Worm (Caenorhabditis elegans) whole organism, L3 larva: ENCODE results near the gene tag-276.

ENCODE experiments used
- ZK546.5 ChIP-seq: sonication (generic microtip); optimal IDR thresholded peaks from 2 replicates; lab custom pipeline; 2017; ENCODE audit warnings: missing biosample characterization, missing genetic modification characterization
- aly-2 ChIP-seq: fragments of 150-350 bp; optimal IDR thresholded peaks from 2 replicates; lab custom pipeline; 2014; ENCODE audit warnings: missing biosample characterization, missing genetic modification characterization
- ama-1 ChIP-seq: fragments of 150-350 bp; optimal IDR thresholded peaks from 2 replicates; lab custom pipeline; 2018
- ceh-82 ChIP-seq: fragments of 150-350 bp; optimal IDR thresholded peaks from 2 replicates; lab custom pipeline; 2014; ENCODE audit warnings: missing biosample characterization, missing genetic modification characterization
- ceh-9 ChIP-seq: sonication (generic microtip); optimal IDR thresholded peaks from 2 replicates; lab custom pipeline; 2018; ENCODE audit warnings: missing biosample characterization, missing genetic modification characterization
- daf-12 ChIP-seq: fragments of 150-350 bp; optimal IDR thresholded peaks from 2 replicates; lab custom pipeline; 2014; ENCODE audit warnings: missing biosample characterization, missing genetic modification reagents, missing genetic modification characterization
- egl-27 ChIP-seq: sonication (generic microtip); optimal IDR thresholded peaks from 4 replicates; lab custom pipeline; 2017; ENCODE audit warnings: missing biosample characterization, missing genetic modification reagents, missing genetic modification characterization
- elt-1 ChIP-seq: fragments of 150-350 bp; optimal IDR thresholded peaks from 2 replicates; lab custom pipeline; 2014; ENCODE audit warnings: missing biosample characterization, missing genetic modification characterization
- elt-2 ChIP-seq: sonication (generic microtip); optimal IDR thresholded peaks from 2 replicates; lab custom pipeline; 2016; ENCODE audit warnings: missing genetic modification reagents, mild to moderate bottlenecking, missing genetic modification characterization, missing compliant biosample characterization
- elt-3 ChIP-seq, 3 experiments: fragments of 150-350 bp in 1 of 3; sonication (generic microtip) in 2 of 3; optimal IDR thresholded peaks; 2 replicates in 2 of 3; 4 replicates in 1 of 3; lab custom pipeline; 2014 to 2017; ENCODE audit warnings: missing biosample characterization in 3 of 3, missing genetic modification characterization in 3 of 3
- eor-1 ChIP-seq, 2 experiments: fragments of 150-350 bp; optimal IDR thresholded peaks; 2 replicates each; lab custom pipeline; 2014 to 2018; ENCODE audit warnings: missing biosample characterization in 2 of 2, missing genetic modification characterization in 2 of 2
- fkh-10 ChIP-seq: sonication (generic microtip); optimal IDR thresholded peaks from 2 replicates; lab custom pipeline; 2017; ENCODE audit warnings: missing biosample characterization, missing genetic modification reagents, missing genetic modification characterization
- fos-1 ChIP-seq: fragments of 150-350 bp; optimal IDR thresholded peaks from 2 replicates; lab custom pipeline; 2014; ENCODE audit warnings: missing biosample characterization, missing genetic modification characterization
- hmg-11 ChIP-seq: sonication (generic microtip); optimal IDR thresholded peaks from 2 replicates; lab custom pipeline; 2016; ENCODE audit warnings: missing genetic modification characterization, missing compliant biosample characterization
- jun-1 ChIP-seq: fragments of 150-350 bp; optimal IDR thresholded peaks from 2 replicates; lab custom pipeline; 2014; ENCODE audit warnings: missing biosample characterization, missing genetic modification reagents, missing genetic modification characterization
- lin-15B ChIP-seq: fragments of 150-350 bp; optimal IDR thresholded peaks from 2 replicates; lab custom pipeline; 2014; ENCODE audit warnings: missing biosample characterization, missing genetic modification characterization
- lsy-12 ChIP-seq: sonication (generic microtip); optimal IDR thresholded peaks from 2 replicates; lab custom pipeline; 2016; ENCODE audit warnings: mild to moderate bottlenecking, missing genetic modification characterization, missing compliant biosample characterization
- mdl-1 ChIP-seq: fragments of 150-350 bp; optimal IDR thresholded peaks from 2 replicates; lab custom pipeline; 2014; ENCODE audit warnings: missing biosample characterization, missing genetic modification characterization
- nfya-1 ChIP-seq: sonication (generic microtip); optimal IDR thresholded peaks from 2 replicates; lab custom pipeline; 2017; ENCODE audit warnings: missing genetic modification characterization, mild to moderate bottlenecking, missing compliant biosample characterization, antibody characterized with exemption, moderate library complexity; ENCODE audit not compliant: insufficient read depth
- nhr-11 ChIP-seq: fragments of 150-350 bp; optimal IDR thresholded peaks from 2 replicates; lab custom pipeline; 2014; ENCODE audit warnings: missing biosample characterization, missing genetic modification characterization
- nhr-12 ChIP-seq: fragments of 150-350 bp; optimal IDR thresholded peaks from 2 replicates; lab custom pipeline; 2014; ENCODE audit warnings: missing biosample characterization, missing genetic modification characterization
- nhr-23 ChIP-seq: fragments of 150-350 bp; optimal IDR thresholded peaks from 2 replicates; lab custom pipeline; 2014; ENCODE audit warnings: missing biosample characterization, missing genetic modification reagents, missing genetic modification characterization
- nhr-25 ChIP-seq: sonication (generic microtip); optimal IDR thresholded peaks from 2 replicates; lab custom pipeline; 2017; ENCODE audit warnings: missing biosample characterization, missing genetic modification characterization
- nhr-76 ChIP-seq: fragments of 150-350 bp; sonication (generic microtip); optimal IDR thresholded peaks from 5 replicates; lab custom pipeline; 2014; ENCODE audit warnings: missing biosample characterization, missing genetic modification characterization
- nhr-77 ChIP-seq: fragments of 150-350 bp; optimal IDR thresholded peaks from 2 replicates; lab custom pipeline; 2014; ENCODE audit warnings: missing biosample characterization, missing genetic modification characterization
- pha-4 ChIP-seq: fragments of 150-350 bp; optimal IDR thresholded peaks from 2 replicates; lab custom pipeline; 2014; ENCODE audit warnings: missing biosample characterization, missing genetic modification reagents, missing genetic modification characterization
- sea-2 ChIP-seq: fragments of 150-350 bp; sonication (generic microtip); optimal IDR thresholded peaks from 4 replicates; lab custom pipeline; 2014; ENCODE audit warnings: missing biosample characterization, missing genetic modification reagents, missing genetic modification characterization
- tbx-2 ChIP-seq: sonication (generic microtip); optimal IDR thresholded peaks from 2 replicates; lab custom pipeline; 2016; ENCODE audit warnings: mild to moderate bottlenecking, missing genetic modification characterization, missing compliant biosample characterization
- unc-62 ChIP-seq: fragments of 150-350 bp; sonication (generic microtip); optimal IDR thresholded peaks from 4 replicates; lab custom pipeline; 2014; ENCODE audit warnings: missing biosample characterization, missing genetic modification reagents, missing genetic modification characterization
- zag-1 ChIP-seq: fragments of 150-350 bp; optimal IDR thresholded peaks from 2 replicates; lab custom pipeline; 2014; ENCODE audit warnings: missing biosample characterization, missing genetic modification characterization
- ztf-4 ChIP-seq: fragments of 150-350 bp; optimal IDR thresholded peaks from 2 replicates; lab custom pipeline; 2014; ENCODE audit warnings: missing biosample characterization, missing genetic modification characterization

The tag-276 gene

ce11 chrII:12278602-12279001, 29.7 kb upstream of the tag-276 start:
- TF ChIP-seq zag-1 (tag; lab: Kevin White, UChicago) (no peak), nhr-76 (no peak), unc-62 (GFP tag; lab: Kevin White, UChicago) (no peak), nhr-12 (no peak), ZK546.5 (tag; lab: Kevin White, UChicago) (no peak)

DNA sequence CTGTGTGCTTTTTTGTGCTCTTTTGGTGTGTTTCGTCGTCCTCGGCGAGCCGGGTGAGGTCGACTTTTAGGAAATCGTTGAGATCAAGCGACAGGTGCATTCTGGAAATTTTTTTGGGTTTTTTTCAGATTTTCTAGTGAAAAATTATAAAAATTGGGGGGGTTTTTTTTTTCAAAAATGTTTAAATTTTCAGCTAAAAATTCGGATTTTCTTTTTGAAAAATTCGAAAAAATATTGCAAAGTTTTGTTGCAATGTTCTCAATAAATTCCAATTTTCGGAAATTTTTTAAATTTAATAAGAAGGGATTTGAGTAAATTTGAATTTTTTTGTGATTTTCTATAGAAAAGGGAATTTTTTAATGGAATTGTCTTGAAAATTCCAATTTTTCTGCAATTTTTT, 26.0 kb upstream of the tag-276 start, which contains the start of gene Y57A10A.27:
Gene Y57A10A.27 (minus strand): TSS at position 101 of the 400 bp plus-strand sequence.
- TF ChIP-seq nhr-25 = no peak
- TF ChIP-seq nhr-23 (tag; lab: Kevin White, UChicago) = no peak
- no peak for TF ChIP-seq daf-12 (tag; lab: Kevin White, UChicago)
- TF ChIP-seq hmg-11 (tag; lab: Kevin White, UChicago) = no peak
- no peak for TF ChIP-seq jun-1

ce11 chrII:12268857-12269256, 19.9 kb upstream of the tag-276 start:
- no peak for TF ChIP-seq fkh-10 (GFP tag; lab: Kevin White, UChicago)
- peak; percentile 39 for TF ChIP-seq nfya-1

DNA sequence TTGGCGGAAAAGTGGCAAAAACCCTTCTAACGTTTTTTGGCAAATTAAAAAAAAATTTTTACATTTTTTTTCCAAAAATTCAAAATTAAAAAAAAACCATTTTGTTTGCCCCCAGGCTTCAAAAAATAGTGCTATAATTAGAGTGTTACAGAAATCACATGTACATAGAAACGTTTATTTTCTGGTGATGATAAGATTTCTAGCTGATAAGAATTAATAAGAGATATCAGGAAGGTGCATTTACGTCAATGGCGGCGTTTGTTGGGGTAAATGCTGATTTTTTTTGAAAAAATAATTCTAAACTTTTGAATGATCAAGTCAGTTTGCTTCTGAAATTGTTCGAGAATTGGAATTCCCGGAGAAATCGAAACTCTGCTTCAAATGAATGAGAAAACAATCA, 17.9 kb upstream of the tag-276 start:
- TF ChIP-seq mdl-1 (tag; lab: Kevin White, UChicago) = no peak
- TF ChIP-seq elt-2 (tag; lab: Kevin White, UChicago) = peak; percentile 55

- TF ChIP-seq ceh-82 (tag; lab: Kevin White, UChicago) = no peak
- no peak for TF ChIP-seq mdl-1 (tag; lab: Kevin White, UChicago)
- TF ChIP-seq tbx-2 (tag; lab: Kevin White, UChicago) = no peak
- no peak for TF ChIP-seq nhr-25
- no peak for TF ChIP-seq nfya-1
- no peak for TF ChIP-seq ama-1
- no peak for TF ChIP-seq fos-1 (tag; lab: Kevin White, UChicago)
These were observed 17.2 kb upstream of the tag-276 start, which contains the start of gene tric-1B.1 for ce11 chrII:12266145-12266544. TSS of gene tric-1B.1 (minus strand) at chrII:12266245.

DNA sequence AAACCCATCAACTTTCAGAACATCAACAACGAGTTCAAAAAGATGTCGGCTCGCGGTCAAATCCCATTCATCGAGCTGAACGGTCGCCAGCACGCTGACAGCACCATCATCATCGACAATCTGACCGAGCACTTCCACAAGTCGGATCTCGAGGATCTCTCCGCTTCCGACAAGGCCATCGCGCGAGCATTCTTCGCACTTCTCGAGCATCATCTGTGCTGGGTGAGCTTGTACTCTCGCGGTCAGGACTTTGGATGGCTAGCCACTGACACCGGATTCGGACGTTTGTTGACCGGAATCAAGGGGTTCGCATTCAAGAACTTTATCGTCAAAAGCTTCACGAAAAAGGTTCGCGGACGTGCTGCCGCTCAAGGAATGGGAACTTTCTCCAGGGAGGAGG, 15.9 kb upstream of the tag-276 start:
- no peak for TF ChIP-seq elt-3 (tag; optimal IDR thresholded peaks at IDR 0.05; lab: Kevin White, UChicago)
- TF ChIP-seq lin-15B (tag; lab: Kevin White, UChicago) = no peak
- no peak for TF ChIP-seq aly-2 (tag; lab: Kevin White, UChicago)
- no peak for TF ChIP-seq ceh-9 (tag; lab: Kevin White, UChicago)
- TF ChIP-seq nhr-25 = no peak
- no peak for TF ChIP-seq daf-12 (tag; lab: Kevin White, UChicago)
- TF ChIP-seq ztf-4 = no peak
- no peak for TF ChIP-seq nhr-76
- no peak for TF ChIP-seq nfya-1
- no peak for TF ChIP-seq sea-2 (GFP tag; lab: Kevin White, UChicago)
- TF ChIP-seq nhr-77 (tag; lab: Kevin White, UChicago) = no peak
- no peak for TF ChIP-seq egl-27 (tag; lab: Kevin White, UChicago)
- no peak for TF ChIP-seq zag-1 (tag; lab: Kevin White, UChicago)
- TF ChIP-seq eor-1 (tag; optimal IDR thresholded peaks at IDR 0.05; lab: Kevin White, UChicago) = no peak

ce11 chrII:12263971-12264554, 15.1 kb upstream of the tag-276 start, which contains the start of gene faxc-1:
TSS of gene faxc-1 (plus strand) at chrII:12264192.
- TF ChIP-seq unc-62 (GFP tag; lab: Kevin White, UChicago) = peak; percentile 12
- TF ChIP-seq ztf-4 = no peak
- TF ChIP-seq eor-1 (tag; optimal IDR thresholded peaks at IDR 0.05; lab: Kevin White, UChicago) = no peak
- peak; percentile 22 for TF ChIP-seq nhr-25

DNA sequence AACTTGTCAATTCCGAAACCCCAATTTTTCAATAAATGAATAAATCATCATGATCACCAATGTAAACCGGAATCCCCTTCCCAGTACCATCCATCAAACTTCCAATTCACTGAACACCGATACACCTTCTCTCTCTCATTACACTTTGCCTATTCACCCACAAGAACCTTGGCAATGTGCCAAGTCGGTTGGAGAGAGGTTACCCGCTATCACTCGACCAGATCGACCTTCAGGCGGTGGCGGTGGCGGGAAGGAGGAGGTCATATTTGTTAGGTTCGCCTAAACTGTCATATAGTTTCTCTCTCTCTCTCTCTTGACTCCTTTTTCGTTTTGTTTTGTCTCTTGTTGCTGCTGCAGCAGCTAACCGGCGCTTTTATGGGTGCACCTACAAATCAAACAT, 13.6 kb upstream of the tag-276 start:
- TF ChIP-seq elt-2 (tag; lab: Kevin White, UChicago) = no peak
- TF ChIP-seq nhr-25 = peak; percentile 99
- no peak for TF ChIP-seq daf-12 (tag; lab: Kevin White, UChicago)
- no peak for TF ChIP-seq nhr-11
- TF ChIP-seq mdl-1 (tag; lab: Kevin White, UChicago) = no peak
- no peak for TF ChIP-seq pha-4
- peak in 1 of 3 experiments; percentile 34 for TF ChIP-seq elt-3 (tag; optimal IDR thresholded peaks at IDR 0.05; lab: Kevin White, UChicago)
- no peak for TF ChIP-seq ama-1
- peak; percentile 15 for TF ChIP-seq hmg-11 (tag; lab: Kevin White, UChicago)
- TF ChIP-seq elt-1 (tag; lab: Kevin White, UChicago) = peak; percentile 65
- TF ChIP-seq unc-62 (GFP tag; lab: Kevin White, UChicago) = peak; percentile 10
- peak; percentile 63 for TF ChIP-seq nhr-23 (tag; lab: Kevin White, UChicago)
- TF ChIP-seq lsy-12 (tag; lab: Kevin White, UChicago) = no peak
